Fruit fly (Drosophila melanogaster) whole organism, embryonic: ENCODE results near the gene mtsh.

Source experiments
- Ada2b ChIP-seq: fragments of 200-800 bp; sonication (Bioruptor generic); IDR thresholded peaks from 2 replicates; pipeline ENCODE4 v1.3.6; 2022; ENCODE audit warnings: missing biosample characterization, missing genetic modification characterization
- Aef1 ChIP-seq: fragments of 200-800 bp; sonication (Bioruptor generic); IDR thresholded peaks from 3 replicates; pipeline ENCODE4 v1.3.6; 2022; ENCODE audit warnings: missing biosample characterization, missing genetic modification characterization
- C15 ChIP-seq: fragments of 200-800 bp; sonication (Bioruptor generic); IDR thresholded peaks from 3 replicates; pipeline ENCODE4 v1.3.6; 2022; ENCODE audit warnings: missing biosample characterization, missing genetic modification characterization
- CG10147 ChIP-seq: fragments of 200-800 bp; sonication (Bioruptor generic); optimal IDR thresholded peaks from 2 replicates; lab custom pipeline; 2019; ENCODE audit warnings: missing biosample characterization, mild to moderate bottlenecking, missing genetic modification characterization, moderate library complexity
- CG10431 ChIP-seq: fragments of 200-800 bp; sonication (Bioruptor generic); optimal IDR thresholded peaks from 3 replicates; lab custom pipeline; 2018; ENCODE audit warnings: missing biosample characterization, mild to moderate bottlenecking, missing genetic modification characterization
- CG10654 ChIP-seq: fragments of 200-800 bp; sonication (Bioruptor generic); optimal IDR thresholded peaks from 2 replicates; lab custom pipeline; 2016; ENCODE audit warnings: missing biosample characterization, missing genetic modification characterization
- CG11085 ChIP-seq: fragments of 200-800 bp; sonication (Bioruptor generic); IDR thresholded peaks from 2 replicates; pipeline ENCODE4 v1.3.6; 2022; ENCODE audit warnings: missing biosample characterization, missing genetic modification characterization
- CG12155 ChIP-seq: fragments of 200-800 bp; sonication (Bioruptor generic); optimal IDR thresholded peaks from 3 replicates; lab custom pipeline; 2016; ENCODE audit warnings: missing biosample characterization, missing genetic modification characterization
- CG13123 ChIP-seq: fragments of 200-800 bp; sonication (Bioruptor generic); optimal IDR thresholded peaks from 2 replicates; lab custom pipeline; 2016; ENCODE audit warnings: missing biosample characterization, missing genetic modification characterization
- CG13296 ChIP-seq: fragments of 200-800 bp; sonication (Bioruptor generic); optimal IDR thresholded peaks from 3 replicates; lab custom pipeline; 2018; ENCODE audit warnings: missing biosample characterization, mild to moderate bottlenecking, missing genetic modification characterization
- CG13624 ChIP-seq: fragments of 200-800 bp; sonication (Bioruptor generic); optimal IDR thresholded peaks from 2 replicates; lab custom pipeline; 2016; ENCODE audit warnings: missing biosample characterization, missing genetic modification characterization
- CG14965 ChIP-seq: fragments of 200-800 bp; sonication (Bioruptor generic); optimal IDR thresholded peaks from 2 replicates; lab custom pipeline; 2016; ENCODE audit warnings: missing biosample characterization, missing genetic modification characterization, borderline replicate concordance
- CG15269 ChIP-seq: fragments of 200-800 bp; sonication (Bioruptor generic); optimal IDR thresholded peaks from 2 replicates; lab custom pipeline; 2018; ENCODE audit warnings: missing biosample characterization, mild to moderate bottlenecking, missing genetic modification characterization, moderate library complexity
- CG18011 ChIP-seq: fragments of 200-800 bp; sonication (Bioruptor generic); optimal IDR thresholded peaks from 2 replicates; lab custom pipeline; 2017; ENCODE audit warnings: missing biosample characterization, missing genetic modification characterization, mild to moderate bottlenecking, moderate library complexity, missing genotype
- CG30020 ChIP-seq: fragments of 200-800 bp; optimal IDR thresholded peaks from 2 replicates; lab custom pipeline; 2019; ENCODE audit warnings: missing biosample characterization, mild to moderate bottlenecking, missing genetic modification characterization, moderate library complexity
- CG4360 ChIP-seq: fragments of 200-800 bp; sonication (Bioruptor generic); IDR thresholded peaks from 2 replicates; pipeline ENCODE4 v1.3.6; 2022; ENCODE audit warnings: missing biosample characterization, missing genetic modification characterization
- CG4404 ChIP-seq: fragments of 200-800 bp; sonication (Bioruptor generic); IDR thresholded peaks from 2 replicates; pipeline ENCODE4 v1.3.6; 2022; ENCODE audit warnings: missing biosample characterization, missing genetic modification characterization
- CG4617 ChIP-seq: fragments of 200-800 bp; sonication (Bioruptor generic); optimal IDR thresholded peaks from 3 replicates; lab custom pipeline; 2016; ENCODE audit warnings: missing biosample characterization, missing genetic modification characterization, borderline replicate concordance
- CG7839 ChIP-seq: fragments of 200-800 bp; sonication (Bioruptor generic); optimal IDR thresholded peaks from 3 replicates; lab custom pipeline; 2018; ENCODE audit warnings: missing biosample characterization, mild to moderate bottlenecking, missing genetic modification characterization, moderate library complexity
- CG8388 ChIP-seq: fragments of 200-800 bp; sonication (Bioruptor generic); optimal IDR thresholded peaks from 2 replicates; lab custom pipeline; 2019; ENCODE audit warnings: missing biosample characterization, mild to moderate bottlenecking, missing genetic modification characterization, moderate library complexity
- E2f1 ChIP-seq: fragments of 200-800 bp; sonication (Bioruptor generic); IDR thresholded peaks from 2 replicates; pipeline ENCODE4 v1.3.6; 2022; ENCODE audit warnings: missing biosample characterization, missing genetic modification characterization
- Fer3 ChIP-seq: fragments of 200-800 bp; sonication (Bioruptor generic); optimal IDR thresholded peaks from 2 replicates; lab custom pipeline; 2018; ENCODE audit warnings: missing biosample characterization, mild to moderate bottlenecking, missing genetic modification characterization, moderate library complexity
- GATAe ChIP-seq: fragments of 200-800 bp; sonication (Bioruptor generic); conservative IDR thresholded peaks from 2 replicates; pipeline ENCODE4 v1.3.6; 2022; ENCODE audit warnings: missing biosample characterization, missing genetic modification characterization
- HLH54F ChIP-seq: fragments of 200-800 bp; sonication (Bioruptor generic); optimal IDR thresholded peaks from 3 replicates; lab custom pipeline; 2016; ENCODE audit warnings: missing biosample characterization, missing genetic modification characterization
- HLHmδ ChIP-seq: fragments of 200-800 bp; sonication (Bioruptor generic); optimal IDR thresholded peaks from 2 replicates; lab custom pipeline; 2018; ENCODE audit warnings: missing biosample characterization, mild to moderate bottlenecking, missing genetic modification characterization, moderate library complexity
- Lim3 ChIP-seq: fragments of 200-800 bp; sonication (Bioruptor generic); IDR thresholded peaks from 2 replicates; pipeline ENCODE4 v1.3.6; 2022; ENCODE audit warnings: missing biosample characterization, missing genetic modification characterization
- MBD-R2 ChIP-seq: fragments of 200-800 bp; sonication (Bioruptor generic); IDR thresholded peaks from 2 replicates; pipeline ENCODE4 v1.3.6; 2022; ENCODE audit warnings: missing biosample characterization, missing genetic modification characterization
- MTF-1 ChIP-seq: fragments of 200-800 bp; sonication (Bioruptor generic); optimal IDR thresholded peaks from 2 replicates; lab custom pipeline; 2018; ENCODE audit warnings: missing biosample characterization, mild to moderate bottlenecking, missing genetic modification characterization, borderline replicate concordance
- Max ChIP-seq: fragments of 200-800 bp; sonication (Bioruptor generic); optimal IDR thresholded peaks from 2 replicates; lab custom pipeline; 2016; ENCODE audit warnings: missing biosample characterization, mild to moderate bottlenecking, missing genetic modification characterization
- Nf-YA ChIP-seq: fragments of 200-800 bp; sonication (Bioruptor generic); IDR thresholded peaks from 2 replicates; pipeline ENCODE4 v1.3.6; 2022; ENCODE audit warnings: missing biosample characterization, missing genetic modification characterization
- Oli ChIP-seq: fragments of 200-800 bp; sonication (Bioruptor generic); optimal IDR thresholded peaks from 2 replicates; lab custom pipeline; 2018; ENCODE audit warnings: missing biosample characterization, mild to moderate bottlenecking, missing genetic modification characterization, moderate library complexity
- YL-1 ChIP-seq: fragments of 200-800 bp; sonication (Bioruptor generic); optimal IDR thresholded peaks from 3 replicates; lab custom pipeline; 2017; ENCODE audit warnings: missing biosample characterization, mild to moderate bottlenecking, missing genetic modification characterization
- aop ChIP-seq: fragments of 200-800 bp; sonication (Bioruptor generic); IDR thresholded peaks from 2 replicates; pipeline ENCODE4 v1.3.6; 2022; ENCODE audit warnings: missing biosample characterization, missing genetic modification characterization
- ase ChIP-seq: fragments of 200-800 bp; sonication (Bioruptor generic); IDR thresholded peaks from 3 replicates; pipeline ENCODE4 v1.3.6; 2022; ENCODE audit warnings: missing biosample characterization, missing genetic modification characterization
- caup ChIP-seq: fragments of 200-800 bp; sonication (Bioruptor generic); optimal IDR thresholded peaks from 3 replicates; lab custom pipeline; 2017; ENCODE audit warnings: missing biosample characterization, mild to moderate bottlenecking, missing genetic modification characterization, moderate library complexity; ENCODE audit not compliant: severe bottlenecking
- chif ChIP-seq, 2 experiments: fragments of 200-800 bp; sonication (Bioruptor generic); optimal IDR thresholded peaks; 3 replicates each; lab custom pipeline; 2016; ENCODE audit warnings: missing biosample characterization in 2 of 2, missing genetic modification characterization in 2 of 2
- crol ChIP-seq: fragments of 200-800 bp; sonication (Bioruptor generic); IDR thresholded peaks from 2 replicates; pipeline ENCODE4 v1.3.6; 2022; ENCODE audit warnings: missing biosample characterization, missing genetic modification characterization
- exex ChIP-seq: fragments of 200-800 bp; sonication (Bioruptor generic); optimal IDR thresholded peaks from 4 replicates; lab custom pipeline; 2018; ENCODE audit warnings: missing biosample characterization, mild to moderate bottlenecking, missing genetic modification characterization, moderate library complexity
- gem ChIP-seq: fragments of 200-800 bp; sonication (Bioruptor generic); optimal IDR thresholded peaks from 2 replicates; lab custom pipeline; 2019; ENCODE audit warnings: missing biosample characterization, mild to moderate bottlenecking, missing genetic modification characterization, moderate library complexity
- gsb-n ChIP-seq: fragments of 200-800 bp; sonication (Bioruptor generic); optimal IDR thresholded peaks from 3 replicates; lab custom pipeline; 2018; ENCODE audit warnings: missing biosample characterization, mild to moderate bottlenecking, missing genetic modification characterization
- her ChIP-seq: fragments of 200-800 bp; sonication (Bioruptor generic); optimal IDR thresholded peaks from 2 replicates; lab custom pipeline; 2016; ENCODE audit warnings: missing biosample characterization, missing genetic modification characterization
- knrl ChIP-seq: fragments of 200-800 bp; sonication (Bioruptor generic); IDR thresholded peaks from 3 replicates; pipeline ENCODE4 v1.3.6; 2022; ENCODE audit warnings: missing biosample characterization, missing genetic modification characterization; ENCODE audit not compliant: partially characterized antibody
- lbe ChIP-seq: fragments of 200-800 bp; sonication (Bioruptor generic); optimal IDR thresholded peaks from 2 replicates; lab custom pipeline; 2016; ENCODE audit warnings: missing biosample characterization, mild to moderate bottlenecking, missing genetic modification characterization
- luna ChIP-seq: fragments of 200-800 bp; sonication (Bioruptor generic); optimal IDR thresholded peaks from 2 replicates; lab custom pipeline; 2016; ENCODE audit warnings: missing biosample characterization, missing genetic modification characterization
- mld ChIP-seq: fragments of 200-800 bp; sonication (Bioruptor generic); IDR thresholded peaks from 3 replicates; pipeline ENCODE4 v1.3.6; 2022; ENCODE audit warnings: missing biosample characterization, missing genetic modification characterization; ENCODE audit not compliant: partially characterized antibody
- onecut ChIP-seq: fragments of 200-800 bp; sonication (Bioruptor generic); IDR thresholded peaks from 2 replicates; pipeline ENCODE4 v1.3.6; 2022; ENCODE audit warnings: missing biosample characterization, missing genetic modification characterization
- sd ChIP-seq: fragments of 200-800 bp; sonication (Bioruptor generic); optimal IDR thresholded peaks from 3 replicates; lab custom pipeline; 2018; ENCODE audit warnings: missing biosample characterization, mild to moderate bottlenecking, missing genetic modification characterization, moderate library complexity
- slou ChIP-seq: fragments of 200-800 bp; sonication (Bioruptor generic); optimal IDR thresholded peaks from 3 replicates; lab custom pipeline; 2016; ENCODE audit warnings: missing biosample characterization, missing genetic modification characterization
- so ChIP-seq: fragments of 200-800 bp; sonication (Bioruptor generic); IDR thresholded peaks from 3 replicates; pipeline ENCODE4 v1.3.6; 2022; ENCODE audit warnings: missing biosample characterization, missing genetic modification characterization

Gene mtsh

DNA sequence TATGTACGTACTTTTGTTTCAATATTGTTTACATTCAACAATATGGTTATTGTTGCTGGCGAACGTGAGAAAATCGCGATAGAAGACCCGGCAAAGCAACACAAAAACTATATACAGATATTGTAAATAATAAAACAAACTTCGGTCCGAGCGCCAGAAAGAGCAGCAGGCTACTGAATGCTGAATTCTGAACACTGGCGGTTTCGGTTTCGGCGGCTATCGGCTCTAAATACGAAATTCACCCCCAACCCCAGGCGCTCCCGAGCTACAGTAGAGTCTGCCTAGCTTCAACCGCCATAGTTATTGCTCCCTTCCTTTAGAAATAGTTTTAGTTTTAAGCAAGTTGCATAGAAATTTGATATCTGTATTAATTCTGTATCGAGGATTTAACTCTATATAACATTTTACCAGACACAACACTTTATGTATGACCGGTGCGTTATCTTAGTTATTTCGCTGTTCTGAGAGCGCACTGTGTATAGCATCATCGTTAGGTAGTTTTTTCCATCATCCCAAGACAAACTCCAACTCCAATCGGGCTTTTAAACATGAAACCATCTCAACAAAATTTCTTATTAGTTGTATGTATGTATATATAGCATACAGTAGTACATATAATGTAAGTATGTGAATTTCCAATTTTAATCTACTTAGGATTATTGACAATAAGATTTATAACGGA is 42.7 kb upstream of the mtsh start, which contains the start of gene CG7627 (continued):
- TF ChIP-seq gem (tag; lab: Kevin White, UChicago): peak; percentile 83
- TF ChIP-seq gsb-n: peak; percentile 19
- peak; percentile 17 for TF ChIP-seq slou
- peak; percentile 45 for TF ChIP-seq CG13624 (GFP tag; lab: Kevin White, UChicago)
- no peak for TF ChIP-seq HLHmδ
- TF ChIP-seq luna (GFP tag; lab: Kevin White, UChicago): peak; percentile 1
- peak; percentile 67 for TF ChIP-seq CG13296 (GFP tag; lab: Kevin White, UChicago)
- TF ChIP-seq mld: no peak
- TF ChIP-seq CG10431 (GFP tag; lab: Kevin White, UChicago): no peak
- no peak; the same call in 1 of the 2 replicates for TF ChIP-seq MBD-R2 (GFP tag; lab: Robert Waterston, UW)
- peak; percentile 63 for TF ChIP-seq E2f1 (GFP tag; lab: Robert Waterston, UW)
- TF ChIP-seq CG4617 (GFP tag; lab: Kevin White, UChicago): no peak
- TF ChIP-seq CG4360 (GFP tag; lab: Robert Waterston, UW): 0 out of 2 replicates have a peak, but pooled peaks have one; percentile 23
- peak; percentile 64; the same call in 2 of the 3 replicates for TF ChIP-seq ase (GFP tag; lab: Robert Waterston, UW)
- TF ChIP-seq chif (GFP tag; optimal IDR thresholded peaks at IDR 0.05; lab: Kevin White, UChicago): peak; percentile 56 to 76
- TF ChIP-seq MTF-1 (GFP tag; lab: Kevin White, UChicago): peak; percentile 29
- peak; percentile 54 for TF ChIP-seq onecut
- peak; percentile 26 for TF ChIP-seq CG18011
- TF ChIP-seq lbe (GFP tag; lab: Kevin White, UChicago): peak; percentile 65
- TF ChIP-seq CG10654 (GFP tag; lab: Kevin White, UChicago): peak; percentile 50
- TF ChIP-seq Oli: peak; percentile 54
- TF ChIP-seq CG12155 (GFP tag; lab: Kevin White, UChicago): peak; percentile 53
- no peak for TF ChIP-seq knrl (GFP tag; lab: Robert Waterston, UW)
- peak; percentile 80 for TF ChIP-seq CG7839 (tag; lab: Kevin White, UChicago)
- no peak for TF ChIP-seq CG14965 (GFP tag; lab: Kevin White, UChicago)
- peak; percentile 70 for TF ChIP-seq her (GFP tag; lab: Kevin White, UChicago)
- no peak for TF ChIP-seq Lim3 (GFP tag; lab: Robert Waterston, UW)
- peak; percentile 73 for TF ChIP-seq caup (GFP tag; lab: Kevin White, UChicago)
- TF ChIP-seq CG8388: peak; percentile 55
- TF ChIP-seq CG4404 (GFP tag; lab: Robert Waterston, UW): peak; percentile 78
- peak; percentile 21 for TF ChIP-seq CG10147 (GFP tag; lab: Kevin White, UChicago)
- TF ChIP-seq aop (GFP tag; lab: Robert Waterston, UW): no peak
- no peak for TF ChIP-seq crol
- TF ChIP-seq YL-1: no peak
- peak; percentile 82 for TF ChIP-seq Fer3 (tag; lab: Kevin White, UChicago)
- TF ChIP-seq Ada2b: peak; percentile 83
- TF ChIP-seq CG15269 (tag; lab: Kevin White, UChicago): peak; percentile 76
- TF ChIP-seq exex (tag; lab: Kevin White, UChicago): peak; percentile 77
- peak; percentile 41 for TF ChIP-seq sd (tag; lab: Kevin White, UChicago)
- TF ChIP-seq Max (GFP tag; lab: Kevin White, UChicago): peak; percentile 47
- TF ChIP-seq C15 (GFP tag; lab: Robert Waterston, UW): 0 out of 3 replicates have a peak, but pooled peaks have one; percentile 52
- peak; percentile 74 for TF ChIP-seq so (GFP tag; lab: Robert Waterston, UW)
- TF ChIP-seq Nf-YA (GFP tag; lab: Robert Waterston, UW): peak; percentile 53; the same call in 1 of the 2 replicates
- TF ChIP-seq GATAe (GFP tag; lab: Robert Waterston, UW): peak; percentile 38; the same call in 1 of the 2 replicates
- peak; percentile 32 for TF ChIP-seq CG30020 (tag; lab: Kevin White, UChicago)
- peak; percentile 72; the same call in 1 of the 2 replicates for TF ChIP-seq CG11085 (GFP tag; lab: Robert Waterston, UW)
- peak; percentile 75 for TF ChIP-seq Aef1
- TF ChIP-seq CG13123 (GFP tag; lab: Kevin White, UChicago): no peak
- peak; percentile 72 for TF ChIP-seq HLH54F (GFP tag; lab: Kevin White, UChicago)
